Fruit fly (Drosophila melanogaster): ENCODE data around the gene Sirt1.

Gene Sirt1

dm6 chr2L:13205256-13205655, 39.9 kb downstream of the Sirt1 start (continued):
- TF ChIP-seq CG34224 (GFP tag; IDR thresholded peaks at IDR 0.05; ENCODE audit: partially characterized antibody) (peak; percentile 29; the same call in 1 of the 3 replicates), tna (GFP tag; IDR thresholded peaks at IDR 0.05; ENCODE audit: partially characterized antibody) (no peak), CG18011 (GFP tag; optimal IDR thresholded peaks at IDR 0.05) (no peak), NK7.1 (GFP tag; optimal IDR thresholded peaks at IDR 0.05) (no peak), CG14860 (GFP tag; IDR thresholded peaks at IDR 0.05; ENCODE audit: partially characterized antibody) (no peak), prd (optimal IDR thresholded peaks at IDR 0.05) (no peak), prd (GFP tag; IDR thresholded peaks at IDR 0.05) (no peak), stwl (tag; optimal IDR thresholded peaks at IDR 0.05) (no peak), eyg (GFP tag; optimal IDR thresholded peaks at IDR 0.05) (no peak), CG3995 (GFP tag; optimal IDR thresholded peaks at IDR 0.05) (no peak), zfh1 (GFP tag; IDR thresholded peaks at IDR 0.05) (0 out of 3 replicates have a peak, but pooled peaks have one; percentile 28), CG43689 (GFP tag; IDR thresholded peaks at IDR 0.05) (no peak), CG11456 (GFP tag; IDR thresholded peaks at IDR 0.05) (no peak), CG14441 (GFP tag; IDR thresholded peaks at IDR 0.05) (0 out of 2 replicates have a peak, but pooled peaks have one; percentile 3), Sry-δ (GFP tag; optimal IDR thresholded peaks at IDR 0.05) (no peak), Elba2 (GFP tag; optimal IDR thresholded peaks at IDR 0.05) (no peak), CG2199 (GFP tag; IDR thresholded peaks at IDR 0.05) (peak; percentile 88; the same call in 2 of the 3 replicates), CG17361 (GFP tag; IDR thresholded peaks at IDR 0.05) (no peak), z (GFP tag; IDR thresholded peaks at IDR 0.05) (no peak), CG8290 (GFP tag; optimal IDR thresholded peaks at IDR 0.05) (peak; percentile 17), CG8290 (tag; optimal IDR thresholded peaks at IDR 0.05) (peak in 1 of 2 experiments; percentile 56), crc (GFP tag; optimal IDR thresholded peaks at IDR 0.05) (no peak), trem (tag; optimal IDR thresholded peaks at IDR 0.05) (no peak), gfzf (GFP tag; optimal IDR thresholded peaks at IDR 0.05) (no peak), Dref (GFP tag; IDR thresholded peaks at IDR 0.05) (no peak), CG12659 (GFP tag; optimal IDR thresholded peaks at IDR 0.05) (peak; percentile 21), CG12104 (GFP tag; optimal IDR thresholded peaks at IDR 0.05) (no peak), en (GFP tag; optimal IDR thresholded peaks at IDR 0.05) (no peak), Lim3 (GFP tag; IDR thresholded peaks at IDR 0.05) (no peak), Blimp-1 (GFP tag; optimal IDR thresholded peaks at IDR 0.05) (no peak), pan (optimal IDR thresholded peaks at IDR 0.05) (no peak), pan (GFP tag; optimal IDR thresholded peaks at IDR 0.05 in 1 of 2, IDR thresholded peaks at IDR 0.05 in 1 of 2) (no peak), Oaz (GFP tag; IDR thresholded peaks at IDR 0.05) (no peak), CG31365 (tag; optimal IDR thresholded peaks at IDR 0.05) (peak; percentile 41), CG14050 (GFP tag; IDR thresholded peaks at IDR 0.05) (no peak), CG8944 (GFP tag; optimal IDR thresholded peaks at IDR 0.05) (no peak), aop (GFP tag; IDR thresholded peaks at IDR 0.05) (no peak), wdn (GFP tag; IDR thresholded peaks at IDR 0.05) (no peak), Chrac-16 (GFP tag; optimal IDR thresholded peaks at IDR 0.05) (no peak), br (optimal IDR thresholded peaks at IDR 0.05) (no peak), oc (tag; optimal IDR thresholded peaks at IDR 0.05) (no peak), CG10565 (GFP tag; optimal IDR thresholded peaks at IDR 0.05) (no peak), Adf1 (GFP tag; IDR thresholded peaks at IDR 0.05) (peak; percentile 36; the same call in 1 of the 2 replicates), Dad (GFP tag; optimal IDR thresholded peaks at IDR 0.05) (peak; percentile 3), Med (GFP tag) (peak; percentile 93), CG34376 (GFP tag; optimal IDR thresholded peaks at IDR 0.05) (no peak), CG1647 (GFP tag; optimal IDR thresholded peaks at IDR 0.05) (no peak), CG13894 (tag; optimal IDR thresholded peaks at IDR 0.05) (peak; percentile 93), Atf6 (GFP tag; IDR thresholded peaks at IDR 0.05) (peak; percentile 45; the same call in 1 of the 2 replicates), knrl (GFP tag; IDR thresholded peaks at IDR 0.05; ENCODE audit: partially characterized antibody) (no peak), CG13296 (GFP tag; optimal IDR thresholded peaks at IDR 0.05) (peak; percentile 37), CG14965 (GFP tag; optimal IDR thresholded peaks at IDR 0.05; ENCODE audit: borderline replicate concordance) (no peak), Atf-2 (GFP tag; optimal IDR thresholded peaks at IDR 0.05) (no peak)

Data from whole organism, embryonic.